Worm (Caenorhabditis elegans) whole organism, L4 larva: ENCODE data around the gene K07E3.2.

Experiments used
- ctbp-1 ChIP-seq: fragments of 200-800 bp; sonication (Bioruptor generic); IDR thresholded peaks from 2 replicates; pipeline ENCODE4 v1.3.6; 2022; ENCODE audit warnings: missing genetic modification reagents, missing genetic modification characterization, missing compliant biosample characterization
- dpl-1 ChIP-seq: fragments of 150-350 bp; optimal IDR thresholded peaks from 2 replicates; lab custom pipeline; 2014; ENCODE audit warnings: missing biosample characterization, missing genetic modification reagents, missing genetic modification characterization
- hlh-11 ChIP-seq: fragments of 200-800 bp; sonication (Bioruptor generic); optimal IDR thresholded peaks from 2 replicates; lab custom pipeline; 2018; ENCODE audit warnings: mild to moderate bottlenecking, missing genetic modification characterization, missing compliant biosample characterization
- nhr-25 ChIP-seq: sonication (generic microtip); optimal IDR thresholded peaks from 2 replicates; lab custom pipeline; 2017; ENCODE audit warnings: missing genetic modification characterization, mild to moderate bottlenecking, missing compliant biosample characterization, antibody characterized with exemption, moderate library complexity, borderline replicate concordance; ENCODE audit not compliant: insufficient read depth
- nhr-42 ChIP-seq: fragments of 200-800 bp; sonication (Bioruptor generic); IDR thresholded peaks from 2 replicates; pipeline ENCODE4 v1.3.6; 2022; ENCODE audit warnings: missing genetic modification characterization, missing compliant biosample characterization
- ztf-11 ChIP-seq: fragments of 150-350 bp; optimal IDR thresholded peaks from 2 replicates; lab custom pipeline; 2014; ENCODE audit warnings: missing biosample characterization, missing genetic modification characterization

DNA sequence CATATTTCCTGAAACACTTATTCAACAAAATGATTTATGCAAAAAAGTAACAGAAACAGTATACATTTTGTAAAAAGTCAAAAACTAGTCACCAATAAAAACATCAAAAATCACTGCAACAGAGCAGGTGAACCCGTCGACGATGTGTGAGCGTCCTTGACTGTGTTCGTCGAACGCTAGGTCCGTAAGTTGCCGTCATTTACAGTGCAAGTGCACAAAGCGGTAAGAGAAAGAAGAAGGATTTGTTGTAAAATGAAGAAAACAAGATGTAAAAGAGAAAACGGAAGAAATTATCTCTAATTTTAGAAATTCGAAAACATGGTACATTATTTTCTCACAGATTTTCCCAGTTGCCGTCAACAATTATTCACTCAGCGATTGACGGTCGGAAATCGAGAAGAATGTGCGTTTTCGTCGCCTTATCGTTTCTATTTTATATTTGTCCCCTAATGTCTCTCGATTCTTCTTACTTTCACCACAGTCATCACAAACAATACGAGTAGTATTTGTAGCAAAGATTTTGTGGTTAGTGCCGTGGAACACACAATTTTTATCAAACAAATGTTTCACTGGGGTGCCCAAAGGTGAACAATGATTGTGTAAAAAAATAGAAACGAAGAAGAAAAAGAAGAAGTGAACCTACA is 14.7 kb upstream of the K07E3.2 start:
- TF ChIP-seq dpl-1 (GFP tag; lab: Kevin White, UChicago): no peak
- TF ChIP-seq nhr-42: no peak
- TF ChIP-seq nhr-25 (tag; lab: Kevin White, UChicago): no peak
- TF ChIP-seq hlh-11 (tag; lab: Kevin White, UChicago): peak; percentile 47
- no peak for TF ChIP-seq ctbp-1 (GFP tag; lab: Robert Waterston, UW)
- no peak for TF ChIP-seq ztf-11 (tag; lab: Kevin White, UChicago)
